Worm (Caenorhabditis elegans) whole organism, L2 larva: ENCODE measurements around the gene elf-1.

Experiments used
- C34F6.9 ChIP-seq: fragments of 150-350 bp; optimal IDR thresholded peaks from 2 replicates; lab custom pipeline; 2014; ENCODE audit warnings: missing biosample characterization, missing genetic modification characterization
- R02D3.7 ChIP-seq: fragments of 150-350 bp; optimal IDR thresholded peaks from 2 replicates; lab custom pipeline; 2014; ENCODE audit warnings: missing biosample characterization, missing genetic modification characterization
- Y55F3AM.14 ChIP-seq: fragments of 200-800 bp; sonication (Bioruptor generic); optimal IDR thresholded peaks from 2 replicates; lab custom pipeline; 2018; ENCODE audit warnings: mild to moderate bottlenecking, missing genetic modification characterization, missing compliant biosample characterization
- alr-1 ChIP-seq: fragments of 150-350 bp; optimal IDR thresholded peaks from 2 replicates; lab custom pipeline; 2014; ENCODE audit warnings: missing biosample characterization, missing genetic modification characterization
- aly-2 ChIP-seq: fragments of 150-350 bp; optimal IDR thresholded peaks from 2 replicates; lab custom pipeline; 2014; ENCODE audit warnings: missing biosample characterization, missing genetic modification characterization
- ama-1 ChIP-seq: fragments of 150-350 bp; optimal IDR thresholded peaks from 2 replicates; lab custom pipeline; 2018; ENCODE audit warnings: inconsistent platforms
- ceh-16 ChIP-seq: fragments of 150-350 bp; optimal IDR thresholded peaks from 2 replicates; lab custom pipeline; 2014; ENCODE audit warnings: missing biosample characterization, missing genetic modification characterization
- ceh-82 ChIP-seq: fragments of 150-350 bp; optimal IDR thresholded peaks from 2 replicates; lab custom pipeline; 2014; ENCODE audit warnings: missing biosample characterization, missing genetic modification characterization
- crh-2 ChIP-seq: sonication (generic microtip); optimal IDR thresholded peaks from 2 replicates; lab custom pipeline; 2017; ENCODE audit warnings: missing biosample characterization, missing genetic modification characterization
- egl-27 ChIP-seq: sonication (generic microtip); optimal IDR thresholded peaks from 3 replicates; lab custom pipeline; 2017; ENCODE audit warnings: missing biosample characterization, missing genetic modification reagents, missing genetic modification characterization
- elt-1 ChIP-seq: fragments of 150-350 bp; optimal IDR thresholded peaks from 2 replicates; lab custom pipeline; 2014; ENCODE audit warnings: missing biosample characterization, missing genetic modification characterization
- elt-3 ChIP-seq: sonication (generic microtip); optimal IDR thresholded peaks from 2 replicates; lab custom pipeline; 2017; ENCODE audit warnings: missing biosample characterization, missing genetic modification characterization
- fos-1 ChIP-seq: fragments of 150-350 bp; optimal IDR thresholded peaks from 2 replicates; lab custom pipeline; 2014; ENCODE audit warnings: missing biosample characterization, missing genetic modification characterization
- lin-13 ChIP-seq: fragments of 150-350 bp; optimal IDR thresholded peaks from 2 replicates; lab custom pipeline; 2014; ENCODE audit warnings: missing biosample characterization, missing genetic modification reagents, missing genetic modification characterization
- lin-39 ChIP-seq: fragments of 150-350 bp; optimal IDR thresholded peaks from 2 replicates; lab custom pipeline; 2014; ENCODE audit warnings: missing biosample characterization, missing genetic modification reagents, missing genetic modification characterization
- lsy-2 ChIP-seq, 2 experiments: fragments of 150-350 bp in 1 of 2; sonication (generic microtip) in 1 of 2; optimal IDR thresholded peaks; 2 replicates each; lab custom pipeline; 2014 to 2017; ENCODE audit warnings: missing biosample characterization in 2 of 2, missing genetic modification characterization in 2 of 2
- mab-5 ChIP-seq: fragments of 150-350 bp; optimal IDR thresholded peaks from 2 replicates; lab custom pipeline; 2014; ENCODE audit warnings: missing biosample characterization, missing genetic modification characterization
- mdl-1 ChIP-seq, 2 experiments: fragments of 150-350 bp in 1 of 2; sonication (generic microtip) in 1 of 2; optimal IDR thresholded peaks; 2 replicates each; lab custom pipeline; 2017; ENCODE audit warnings: missing biosample characterization in 2 of 2, missing genetic modification characterization in 2 of 2
- nhr-11 ChIP-seq: fragments of 150-350 bp; optimal IDR thresholded peaks from 2 replicates; lab custom pipeline; 2014; ENCODE audit warnings: missing biosample characterization, missing genetic modification characterization
- nhr-23 ChIP-seq: fragments of 150-350 bp; optimal IDR thresholded peaks from 2 replicates; lab custom pipeline; 2014; ENCODE audit warnings: missing biosample characterization, missing genetic modification reagents, missing genetic modification characterization
- nhr-237 ChIP-seq: fragments of 150-350 bp; optimal IDR thresholded peaks from 2 replicates; lab custom pipeline; 2014; ENCODE audit warnings: missing biosample characterization, missing genetic modification characterization
- nhr-77 ChIP-seq: fragments of 150-350 bp; optimal IDR thresholded peaks from 2 replicates; lab custom pipeline; 2014; ENCODE audit warnings: missing biosample characterization, missing genetic modification characterization
- peb-1 ChIP-seq: fragments of 150-350 bp; optimal IDR thresholded peaks from 2 replicates; lab custom pipeline; 2014; ENCODE audit warnings: missing biosample characterization, missing genetic modification characterization
- skn-1 ChIP-seq: sonication (generic microtip); optimal IDR thresholded peaks from 2 replicates; lab custom pipeline; 2017; ENCODE audit warnings: missing biosample characterization, missing genetic modification characterization
- sma-3 ChIP-seq: sonication (generic microtip); optimal IDR thresholded peaks from 2 replicates; lab custom pipeline; 2016; ENCODE audit warnings: missing genetic modification reagents, missing genetic modification characterization, missing compliant biosample characterization
- sma-9 ChIP-seq, 2 experiments: fragments of 150-350 bp in 1 of 2; sonication (generic microtip) in 1 of 2; optimal IDR thresholded peaks; 2 replicates each; lab custom pipeline; 2014 to 2016; ENCODE audit warnings: missing genetic modification characterization in 2 of 2, mild to moderate bottlenecking in 1 of 2, missing biosample characterization in 1 of 2, missing compliant biosample characterization in 1 of 2, missing genetic modification reagents in 1 of 2, moderate library complexity in 1 of 2
- snpc-4 ChIP-seq: fragments of 150-350 bp; optimal IDR thresholded peaks from 2 replicates; lab custom pipeline; 2014; ENCODE audit warnings: missing biosample characterization, missing genetic modification characterization
- unc-39 ChIP-seq: fragments of 150-350 bp; optimal IDR thresholded peaks from 2 replicates; lab custom pipeline; 2014; ENCODE audit warnings: missing biosample characterization, missing genetic modification characterization
- unc-62 ChIP-seq: fragments of 150-350 bp; optimal IDR thresholded peaks from 2 replicates; lab custom pipeline; 2014; ENCODE audit warnings: missing biosample characterization, missing genetic modification reagents, missing genetic modification characterization
- ztf-1 ChIP-seq: fragments of 200-800 bp; sonication (Bioruptor generic); conservative IDR thresholded peaks from 2 replicates; pipeline ENCODE4 v1.3.6; 2022; ENCODE audit warnings: missing genetic modification characterization, missing compliant biosample characterization
- ztf-11 ChIP-seq: sonication (generic microtip); optimal IDR thresholded peaks from 2 replicates; lab custom pipeline; 2017; ENCODE audit warnings: missing biosample characterization, missing genetic modification characterization
- ztf-4 ChIP-seq: fragments of 150-350 bp; optimal IDR thresholded peaks from 2 replicates; lab custom pipeline; 2014; ENCODE audit warnings: missing biosample characterization, missing genetic modification characterization

elf-1 gene

ce11 chrIII:691933-692332, 3.0 kb downstream of the elf-1 start, which contains the start of gene W02B3.7:
Gene W02B3.7, minus strand, starts transcription at chrIII:692033.
- TF ChIP-seq ceh-16 (no peak), mab-5 (tag; lab: Kevin White, UChicago) (no peak), nhr-11 (tag; lab: Kevin White, UChicago) (no peak), ztf-1 (GFP tag; lab: Robert Waterston, UW) (no peak)

- TF ChIP-seq lsy-2 (tag; optimal IDR thresholded peaks at IDR 0.05; lab: Kevin White, UChicago) (no peak), mab-5 (tag; lab: Kevin White, UChicago) (no peak), mdl-1 (tag; optimal IDR thresholded peaks at IDR 0.05; lab: Kevin White, UChicago) (no peak), nhr-237 (tag; lab: Kevin White, UChicago) (no peak), ama-1 (lab: Kevin White, UChicago) (no peak), Y55F3AM.14 (GFP tag; lab: Kevin White, UChicago) (no peak), skn-1 (tag; lab: Kevin White, UChicago) (no peak), elt-1 (no peak), nhr-11 (tag; lab: Kevin White, UChicago) (no peak)
- TF ChIP-seq, all 48 proteins: peak for 0
These were observed 7.4 kb downstream of the elf-1 start, which contains the start of gene sel-15 for ce11 chrIII:696372-696771. Gene sel-15, minus strand, starts transcription at chrIII:696472.

- TF ChIP-seq Y55F3AM.14 (GFP tag; lab: Kevin White, UChicago) (no peak), ztf-11 (tag; lab: Kevin White, UChicago) (no peak), sma-9 (GFP tag; optimal IDR thresholded peaks at IDR 0.05; lab: Kevin White, UChicago) (no peak), sma-9 (tag; optimal IDR thresholded peaks at IDR 0.05; lab: Kevin White, UChicago) (no peak), unc-62 (GFP tag; lab: Kevin White, UChicago) (no peak), egl-27 (tag; lab: Kevin White, UChicago) (no peak), lin-13 (GFP tag; lab: Kevin White, UChicago) (no peak)
These were observed 9.8 kb downstream of the elf-1 start for ce11 chrIII:698814-699213.

- TF ChIP-seq elt-1, result no peak
- TF ChIP-seq ztf-4 (tag; lab: Kevin White, UChicago), result no peak
- no peak for TF ChIP-seq lin-39 (tag; lab: Kevin White, UChicago)
- no peak for TF ChIP-seq nhr-23 (tag; lab: Kevin White, UChicago)
- TF ChIP-seq alr-1 (tag; lab: Kevin White, UChicago), result no peak
- no peak for TF ChIP-seq nhr-77
- no peak for TF ChIP-seq aly-2 (tag; lab: Kevin White, UChicago)
- TF ChIP-seq elt-3, result no peak
- no peak for TF ChIP-seq mab-5 (tag; lab: Kevin White, UChicago)
- no peak for TF ChIP-seq ceh-16
- TF ChIP-seq mdl-1 (tag; optimal IDR thresholded peaks at IDR 0.05; lab: Kevin White, UChicago), result no peak
- no peak for TF ChIP-seq peb-1 (tag; lab: Kevin White, UChicago)
- no peak for TF ChIP-seq ama-1 (lab: Kevin White, UChicago)
- TF ChIP-seq, all 48 proteins: peak for 0
These were observed 21.1 kb downstream of the elf-1 start for ce11 chrIII:710042-710441.

- no peak for TF ChIP-seq elt-1
- no peak for TF ChIP-seq ceh-82 (tag; lab: Kevin White, UChicago)
- TF ChIP-seq peb-1 (tag; lab: Kevin White, UChicago), result no peak
These were observed 35.9 kb downstream of the elf-1 start, which contains the start of gene flp-24 for ce11 chrIII:724819-725218. Gene flp-24, plus strand, starts transcription at chrIII:725119.

ce11 chrIII:728074-728473, 39.1 kb downstream of the elf-1 start:
- no peak for TF ChIP-seq ztf-11 (tag; lab: Kevin White, UChicago)
- no peak for TF ChIP-seq R02D3.7 (tag; lab: Kevin White, UChicago)
- no peak for TF ChIP-seq fos-1 (tag; lab: Kevin White, UChicago)
- no peak for TF ChIP-seq unc-62 (GFP tag; lab: Kevin White, UChicago)
- no peak for TF ChIP-seq ztf-1 (GFP tag; lab: Robert Waterston, UW)
- no peak for TF ChIP-seq lsy-2 (tag; optimal IDR thresholded peaks at IDR 0.05; lab: Kevin White, UChicago)
- no peak for TF ChIP-seq nhr-77

ce11 chrIII:728694-729093, 39.7 kb downstream of the elf-1 start:
- no peak for TF ChIP-seq crh-2 (tag; lab: Kevin White, UChicago)
- no peak for TF ChIP-seq unc-39 (tag; lab: Kevin White, UChicago)
- TF ChIP-seq snpc-4, result no peak
- TF ChIP-seq C34F6.9, result no peak
- TF ChIP-seq sma-3 (GFP tag; lab: Kevin White, UChicago), result no peak
- TF ChIP-seq, all 48 proteins: peak for 0
